Fruit fly (Drosophila melanogaster): ENCODE results near the gene CG13998.

The CG13998 gene

dm6 chr2L:5999247-5999646, 42.6 kb upstream of the CG13998 start, which contains the start of gene Kdm5 (continued):
- peak; percentile 78 for TF ChIP-seq CG10543 (GFP tag; optimal IDR thresholded peaks at IDR 0.05)
- peak; percentile 69 for TF ChIP-seq CG15514 (GFP tag; optimal IDR thresholded peaks at IDR 0.05)
- TF ChIP-seq CG32532 (GFP tag; IDR thresholded peaks at IDR 0.05) = peak; percentile 58
- TF ChIP-seq lmd (GFP tag; IDR thresholded peaks at IDR 0.05) = peak; percentile 25; the same call in 1 of the 2 replicates
- no peak for TF ChIP-seq ems (GFP tag; optimal IDR thresholded peaks at IDR 0.05)
- TF ChIP-seq CG14710 (tag; optimal IDR thresholded peaks at IDR 0.05) = peak; percentile 46
- no peak for TF ChIP-seq CG11093 (GFP tag; IDR thresholded peaks at IDR 0.05)
- peak; percentile 37 for TF ChIP-seq exex (tag; optimal IDR thresholded peaks at IDR 0.05)
- peak; percentile 34; the same call in 1 of the 2 replicates for TF ChIP-seq amos (GFP tag; IDR thresholded peaks at IDR 0.05; ENCODE audit: partially characterized antibody)
- no peak; the same call in 2 of the 3 replicates for TF ChIP-seq Opbp (GFP tag; IDR thresholded peaks at IDR 0.05; ENCODE audit: partially characterized antibody)
- TF ChIP-seq zen (tag; optimal IDR thresholded peaks at IDR 0.05) = peak; percentile 16
- no peak for TF ChIP-seq gt (GFP tag; IDR thresholded peaks at IDR 0.05)
- peak in 1 of 3 experiments; percentile 4 for TF ChIP-seq Stat92E (GFP tag; optimal IDR thresholded peaks at IDR 0.05)
- TF ChIP-seq CG10654 (GFP tag; optimal IDR thresholded peaks at IDR 0.05) = no peak
- TF ChIP-seq p53 (GFP tag; optimal IDR thresholded peaks at IDR 0.05) = peak; percentile 22
- no peak for TF ChIP-seq CG13123 (GFP tag; optimal IDR thresholded peaks at IDR 0.05)
- peak; percentile 54 for TF ChIP-seq CG13624 (GFP tag; optimal IDR thresholded peaks at IDR 0.05)
- no peak for TF ChIP-seq CG10959 (GFP tag; IDR thresholded peaks at IDR 0.05)
- TF ChIP-seq crp (GFP tag; optimal IDR thresholded peaks at IDR 0.05) = peak in 1 of 2 experiments; percentile 12
- no peak for TF ChIP-seq lov (optimal IDR thresholded peaks at IDR 0.05)
- no peak for TF ChIP-seq lov (GFP tag; IDR thresholded peaks at IDR 0.05)
- TF ChIP-seq Nf-YA (GFP tag; IDR thresholded peaks at IDR 0.05) = 0 out of 2 replicates have a peak, but pooled peaks have one; percentile 11
- no peak for TF ChIP-seq h (optimal IDR thresholded peaks at IDR 0.05)
- peak; percentile 36 for TF ChIP-seq CG4328 (GFP tag; optimal IDR thresholded peaks at IDR 0.05)
- no peak for TF ChIP-seq Oli (tag; optimal IDR thresholded peaks at IDR 0.05)
- no peak for TF ChIP-seq eyg (GFP tag; optimal IDR thresholded peaks at IDR 0.05)
- TF ChIP-seq Ptx1 (GFP tag; IDR thresholded peaks at IDR 0.05) = no peak
- no peak for TF ChIP-seq CG17912 (GFP tag; optimal IDR thresholded peaks at IDR 0.05)
- peak; percentile 51 for TF ChIP-seq CG3281 (GFP tag; optimal IDR thresholded peaks at IDR 0.05)
- TF ChIP-seq shn (GFP tag; optimal IDR thresholded peaks at IDR 0.05) = peak; percentile 45
- TF ChIP-seq CG7839 (tag; optimal IDR thresholded peaks at IDR 0.05) = peak; percentile 4
- TF ChIP-seq Atf3 (GFP tag; optimal IDR thresholded peaks at IDR 0.05) = no peak
- peak; percentile 63 for TF ChIP-seq HLHmδ (GFP tag; optimal IDR thresholded peaks at IDR 0.05)
- TF ChIP-seq ase (GFP tag; IDR thresholded peaks at IDR 0.05) = no peak
- TF ChIP-seq CG7963 (GFP tag; IDR thresholded peaks at IDR 0.05; ENCODE audit: partially characterized antibody) = no peak
- no peak for TF ChIP-seq tio (GFP tag; optimal IDR thresholded peaks at IDR 0.05)
- no peak for TF ChIP-seq gem (tag; optimal IDR thresholded peaks at IDR 0.05)
- peak; percentile 62 for TF ChIP-seq caup (GFP tag; optimal IDR thresholded peaks at IDR 0.05; ENCODE audit: severe bottlenecking)
- peak; percentile 30 for TF ChIP-seq tin (GFP tag; optimal IDR thresholded peaks at IDR 0.05)
- 0 out of 2 replicates have a peak, but pooled peaks have one; percentile 13 for TF ChIP-seq onecut (GFP tag; IDR thresholded peaks at IDR 0.05)
- peak; percentile 47; the same call in 1 of the 2 replicates for TF ChIP-seq chm (GFP tag; IDR thresholded peaks at IDR 0.05)
- TF ChIP-seq trem (tag; optimal IDR thresholded peaks at IDR 0.05) = peak; percentile 35
- peak; percentile 7 for TF ChIP-seq CG8924 (tag; optimal IDR thresholded peaks at IDR 0.05)
- TF ChIP-seq Fer1 (GFP tag; optimal IDR thresholded peaks at IDR 0.05) = peak; percentile 48
- peak; percentile 32; the same call in 1 of the 2 replicates for TF ChIP-seq Bgb (GFP tag; IDR thresholded peaks at IDR 0.05; ENCODE audit: partially characterized antibody)
- TF ChIP-seq tap (tag; optimal IDR thresholded peaks at IDR 0.05) = no peak
- TF ChIP-seq hbn (GFP tag; IDR thresholded peaks at IDR 0.05; ENCODE audit: partially characterized antibody) = no peak
- TF ChIP-seq lbe (GFP tag; optimal IDR thresholded peaks at IDR 0.05) = no peak
- peak; percentile 54 for TF ChIP-seq Nf-YB (GFP tag; optimal IDR thresholded peaks at IDR 0.05)
- TF ChIP-seq CG17328 (GFP tag; IDR thresholded peaks at IDR 0.05) = 0 out of 2 replicates have a peak, but pooled peaks have one; percentile 12

Data from whole organism, embryonic.